Fruit fly (Drosophila melanogaster) whole organism, prepupa: Measurements from ENCODE around the gene CG14237.

Experiments
- Blimp-1 ChIP-seq: fragments of 200-800 bp; sonication (Bioruptor generic); optimal IDR thresholded peaks from 3 replicates; lab custom pipeline; 2017; ENCODE audit warnings: missing biosample characterization, missing genetic modification characterization, mild to moderate bottlenecking, moderate library complexity, missing genetic modification reagents
- CG10631 ChIP-seq: fragments of 200-800 bp; sonication (Bioruptor generic); optimal IDR thresholded peaks from 2 replicates; lab custom pipeline; 2016; ENCODE audit warnings: missing biosample characterization, missing genetic modification characterization
- CG11294 ChIP-seq: fragments of 200-800 bp; sonication (Bioruptor generic); IDR thresholded peaks from 2 replicates; pipeline ENCODE4 v1.3.6; 2022; ENCODE audit warnings: missing biosample characterization, missing genetic modification characterization
- CG11762 ChIP-seq: fragments of 200-800 bp; sonication (Bioruptor generic); optimal IDR thresholded peaks from 3 replicates; lab custom pipeline; 2016; ENCODE audit warnings: missing biosample characterization, missing genetic modification characterization; ENCODE audit not compliant: insufficient read depth
- CG11902 ChIP-seq: fragments of 200-800 bp; sonication (Bioruptor generic); optimal IDR thresholded peaks from 3 replicates; lab custom pipeline; 2016; ENCODE audit warnings: missing biosample characterization, missing genetic modification characterization
- CG15336 ChIP-seq: fragments of 200-800 bp; sonication (Bioruptor generic); IDR thresholded peaks from 2 replicates; pipeline ENCODE4 v1.3.6; 2022; ENCODE audit warnings: missing biosample characterization, missing genetic modification characterization
- CG1621 ChIP-seq: fragments of 200-800 bp; sonication (Bioruptor generic); optimal IDR thresholded peaks from 3 replicates; lab custom pipeline; 2018; ENCODE audit warnings: missing biosample characterization, mild to moderate bottlenecking, missing genetic modification characterization
- CG16779 ChIP-seq: fragments of 200-800 bp; sonication (Bioruptor generic); optimal IDR thresholded peaks from 3 replicates; lab custom pipeline; 2017; ENCODE audit warnings: missing biosample characterization, mild to moderate bottlenecking, missing genetic modification characterization
- CG3032 ChIP-seq: fragments of 200-800 bp; optimal IDR thresholded peaks from 2 replicates; lab custom pipeline; 2019; ENCODE audit warnings: missing biosample characterization, mild to moderate bottlenecking, missing genetic modification characterization, moderate library complexity
- CG32006 ChIP-seq: fragments of 200-800 bp; sonication (Bioruptor generic); optimal IDR thresholded peaks from 3 replicates; lab custom pipeline; 2017; ENCODE audit warnings: missing biosample characterization, mild to moderate bottlenecking, missing genetic modification characterization
- CG34406 ChIP-seq: fragments of 200-800 bp; sonication (Bioruptor generic); optimal IDR thresholded peaks from 3 replicates; lab custom pipeline; 2016; ENCODE audit warnings: missing biosample characterization, missing genetic modification characterization
- CG3919 ChIP-seq: fragments of 200-800 bp; sonication (Bioruptor generic); optimal IDR thresholded peaks from 3 replicates; lab custom pipeline; 2016; ENCODE audit warnings: missing biosample characterization, missing genetic modification characterization
- CG4318 ChIP-seq: fragments of 200-800 bp; sonication (Bioruptor generic); optimal IDR thresholded peaks from 3 replicates; lab custom pipeline; 2017; ENCODE audit warnings: missing biosample characterization, mild to moderate bottlenecking, missing genetic modification characterization
- CG6163 ChIP-seq: fragments of 200-800 bp; sonication (Bioruptor generic); IDR thresholded peaks from 3 replicates; pipeline ENCODE4 v1.3.6; 2022; ENCODE audit warnings: missing biosample characterization, missing genetic modification characterization
- CG6276 ChIP-seq: fragments of 200-800 bp; sonication (Bioruptor generic); optimal IDR thresholded peaks from 2 replicates; lab custom pipeline; 2017; ENCODE audit warnings: missing biosample characterization, mild to moderate bottlenecking, missing genetic modification characterization
- CG6792 ChIP-seq: fragments of 200-800 bp; sonication (Bioruptor generic); optimal IDR thresholded peaks from 3 replicates; lab custom pipeline; 2016; ENCODE audit warnings: missing biosample characterization, missing genetic modification characterization
- CG6808 ChIP-seq: fragments of 200-800 bp; sonication (Bioruptor generic); optimal IDR thresholded peaks from 3 replicates; lab custom pipeline; 2017; ENCODE audit warnings: missing biosample characterization, missing genetic modification characterization, mild to moderate bottlenecking, moderate library complexity, missing genetic modification reagents
- CG7368 ChIP-seq: fragments of 200-800 bp; sonication (Bioruptor generic); optimal IDR thresholded peaks from 3 replicates; lab custom pipeline; 2016; ENCODE audit warnings: missing biosample characterization, missing genetic modification characterization
- CG8319 ChIP-seq: fragments of 200-800 bp; sonication (Bioruptor generic); optimal IDR thresholded peaks from 3 replicates; lab custom pipeline; 2016; ENCODE audit warnings: missing biosample characterization, missing genetic modification characterization
- CG8632 ChIP-seq: fragments of 200-800 bp; sonication (Bioruptor generic); optimal IDR thresholded peaks from 3 replicates; lab custom pipeline; 2016; ENCODE audit warnings: missing biosample characterization, missing genetic modification characterization
- CG9139 ChIP-seq: fragments of 200-800 bp; sonication (Bioruptor generic); optimal IDR thresholded peaks from 3 replicates; lab custom pipeline; 2017; ENCODE audit warnings: missing biosample characterization, mild to moderate bottlenecking, missing genetic modification characterization
- Eip75B ChIP-seq: fragments of 200-800 bp; sonication (Bioruptor generic); optimal IDR thresholded peaks from 3 replicates; lab custom pipeline; 2016; ENCODE audit warnings: missing biosample characterization, missing genetic modification characterization
- Eip78C ChIP-seq: fragments of 200-800 bp; sonication (Bioruptor generic); peaks from one replicate; lab custom pipeline; 2016; ENCODE audit warnings: missing biosample characterization, missing genetic modification characterization
- Eip93F ChIP-seq: fragments of 200-800 bp; sonication (Bioruptor generic); optimal IDR thresholded peaks from 2 replicates; lab custom pipeline; 2016; ENCODE audit warnings: missing biosample characterization, mild to moderate bottlenecking, missing genetic modification characterization
- Ets96B ChIP-seq: fragments of 200-800 bp; optimal IDR thresholded peaks from 2 replicates; lab custom pipeline; 2019; ENCODE audit warnings: missing biosample characterization, mild to moderate bottlenecking, missing genetic modification characterization, moderate library complexity
- Gug ChIP-seq: fragments of 200-800 bp; sonication (Bioruptor generic); IDR thresholded peaks from 2 replicates; pipeline ENCODE4 v1.3.6; 2022; ENCODE audit warnings: missing biosample characterization, missing genetic modification characterization
- Hr39 ChIP-seq: fragments of 200-800 bp; sonication (Bioruptor generic); optimal IDR thresholded peaks from 2 replicates; lab custom pipeline; 2016; ENCODE audit warnings: missing biosample characterization, missing genetic modification characterization
- Hr4 ChIP-seq: fragments of 200-800 bp; sonication (Bioruptor generic); optimal IDR thresholded peaks from 3 replicates; lab custom pipeline; 2016; ENCODE audit warnings: missing biosample characterization, missing genetic modification characterization
- Lpt ChIP-seq: fragments of 200-800 bp; sonication (Bioruptor generic); optimal IDR thresholded peaks from 3 replicates; lab custom pipeline; 2016; ENCODE audit warnings: missing biosample characterization, missing genetic modification characterization
- Met ChIP-seq: fragments of 200-800 bp; sonication (Bioruptor generic); optimal IDR thresholded peaks from 3 replicates; lab custom pipeline; 2016; ENCODE audit warnings: missing biosample characterization, missing genetic modification characterization
- OdsH ChIP-seq: fragments of 200-800 bp; sonication (Bioruptor generic); optimal IDR thresholded peaks from 3 replicates; lab custom pipeline; 2016; ENCODE audit warnings: missing biosample characterization, missing genetic modification characterization
- Sox102F ChIP-seq: fragments of 200-800 bp; sonication (Bioruptor generic); optimal IDR thresholded peaks from 2 replicates; lab custom pipeline; 2016; ENCODE audit warnings: missing biosample characterization, mild to moderate bottlenecking, missing genetic modification characterization
- Sox14 ChIP-seq: fragments of 200-800 bp; sonication (Bioruptor generic); optimal IDR thresholded peaks from 3 replicates; lab custom pipeline; 2016; ENCODE audit warnings: missing biosample characterization, missing genetic modification characterization
- achi ChIP-seq: fragments of 200-800 bp; sonication (Bioruptor generic); optimal IDR thresholded peaks from 3 replicates; lab custom pipeline; 2016; ENCODE audit warnings: missing biosample characterization, missing genetic modification characterization
- acj6 ChIP-seq: fragments of 200-800 bp; sonication (Bioruptor generic); optimal IDR thresholded peaks from 3 replicates; lab custom pipeline; 2016; ENCODE audit warnings: missing biosample characterization, missing genetic modification characterization
- cyc ChIP-seq: fragments of 200-800 bp; sonication (Bioruptor generic); optimal IDR thresholded peaks from 3 replicates; lab custom pipeline; 2016; ENCODE audit warnings: missing biosample characterization, missing genetic modification characterization
- dac ChIP-seq: fragments of 200-800 bp; sonication (Bioruptor generic); optimal IDR thresholded peaks from 2 replicates; lab custom pipeline; 2017; ENCODE audit warnings: missing biosample characterization, mild to moderate bottlenecking, missing genetic modification characterization
- dsx ChIP-seq: fragments of 200-800 bp; optimal IDR thresholded peaks from 3 replicates; lab custom pipeline; 2019; ENCODE audit warnings: missing biosample characterization, mild to moderate bottlenecking, missing genetic modification characterization, moderate library complexity; ENCODE audit not compliant: poor library complexity, severe bottlenecking
- fd59A ChIP-seq: fragments of 200-800 bp; sonication (Bioruptor generic); optimal IDR thresholded peaks from 2 replicates; lab custom pipeline; 2017; ENCODE audit warnings: missing biosample characterization, mild to moderate bottlenecking, missing genetic modification characterization, missing genetic modification reagents
- lz ChIP-seq: fragments of 200-800 bp; sonication (Bioruptor generic); optimal IDR thresholded peaks from 3 replicates; lab custom pipeline; 2016; ENCODE audit warnings: missing biosample characterization, missing genetic modification characterization
- net ChIP-seq: fragments of 200-800 bp; sonication (Bioruptor generic); optimal IDR thresholded peaks from 3 replicates; lab custom pipeline; 2016; ENCODE audit warnings: missing biosample characterization, missing genetic modification characterization
- pdm3 ChIP-seq: fragments of 200-800 bp; sonication (Bioruptor generic); optimal IDR thresholded peaks from 3 replicates; lab custom pipeline; 2016; ENCODE audit warnings: missing biosample characterization, missing genetic modification characterization
- salr ChIP-seq, 2 experiments: fragments of 200-800 bp; sonication (Bioruptor generic); optimal IDR thresholded peaks; 3 replicates each; lab custom pipeline; 2016 to 2018; ENCODE audit warnings: missing biosample characterization in 2 of 2, missing genetic modification characterization in 2 of 2, mild to moderate bottlenecking in 1 of 2
- spab ChIP-seq: fragments of 200-800 bp; sonication (Bioruptor generic); optimal IDR thresholded peaks from 2 replicates; lab custom pipeline; 2017; ENCODE audit warnings: missing biosample characterization, mild to moderate bottlenecking, missing genetic modification characterization, missing genetic modification reagents
- ss ChIP-seq, 2 experiments: fragments of 200-800 bp; sonication (Bioruptor generic); optimal IDR thresholded peaks; 2 replicates in 1 of 2; 3 replicates in 1 of 2; lab custom pipeline; 2017 to 2018; ENCODE audit warnings: mild to moderate bottlenecking in 2 of 2, missing biosample characterization in 2 of 2, missing genetic modification characterization in 2 of 2, moderate library complexity in 1 of 2
- svp ChIP-seq: fragments of 200-800 bp; sonication (Bioruptor generic); peaks from one replicate; lab custom pipeline; 2016; ENCODE audit warnings: missing biosample characterization, missing genetic modification characterization
- topi ChIP-seq: fragments of 200-800 bp; sonication (Bioruptor generic); optimal IDR thresholded peaks from 3 replicates; lab custom pipeline; 2016; ENCODE audit warnings: missing biosample characterization, missing genetic modification characterization
- vri ChIP-seq: fragments of 200-800 bp; sonication (Bioruptor generic); optimal IDR thresholded peaks from 3 replicates; lab custom pipeline; 2016; ENCODE audit warnings: missing biosample characterization, mild to moderate bottlenecking, missing genetic modification characterization

CG14237 gene

dm6 chr3R:26499136-26499535 is 42.5 kb downstream of the CG14237 start (continued):
- TF ChIP-seq CG34406 = peak; percentile 63
- peak; percentile 34; the same call in 1 of the 2 replicates for TF ChIP-seq Gug
- peak; percentile 78 for TF ChIP-seq Sox102F (GFP tag; lab: Kevin White, UChicago)
- peak in 1 of 2 experiments; percentile 40 for TF ChIP-seq salr (GFP tag; optimal IDR thresholded peaks at IDR 0.05; lab: Kevin White, UChicago)
- TF ChIP-seq OdsH = peak; percentile 72
- peak; percentile 76 for TF ChIP-seq CG6792 (GFP tag; lab: Kevin White, UChicago)
- peak; percentile 47 for TF ChIP-seq CG32006 (GFP tag; lab: Kevin White, UChicago)
- TF ChIP-seq CG8632 (GFP tag; lab: Kevin White, UChicago) = peak; percentile 61
- peak; percentile 76 for TF ChIP-seq Hr39 (GFP tag; lab: Kevin White, UChicago)
- peak; percentile 80 for TF ChIP-seq CG6163
- peak; percentile 76 for TF ChIP-seq CG3919 (GFP tag; lab: Kevin White, UChicago)
- TF ChIP-seq CG11902 = peak; percentile 30
- TF ChIP-seq Eip75B (GFP tag; lab: Kevin White, UChicago) = peak; percentile 73
- peak; percentile 63 for TF ChIP-seq CG1621 (tag; lab: Kevin White, UChicago)

- TF ChIP-seq fd59A (GFP tag; lab: Kevin White, UChicago) = peak; percentile 29
- TF ChIP-seq CG6276 (GFP tag; lab: Kevin White, UChicago) = peak; percentile 64
- TF ChIP-seq acj6 = peak; percentile 37
- TF ChIP-seq CG6163 = peak; percentile 74
- TF ChIP-seq CG9139 (GFP tag; lab: Kevin White, UChicago) = no peak
- TF ChIP-seq Eip75B (GFP tag; lab: Kevin White, UChicago) = peak; percentile 38
- peak; percentile 18 for TF ChIP-seq CG6808 (GFP tag; lab: Kevin White, UChicago)
- peak; percentile 58 for TF ChIP-seq pdm3
- peak; percentile 65 for TF ChIP-seq CG4318 (GFP tag; lab: Kevin White, UChicago)
- TF ChIP-seq spab (GFP tag; lab: Kevin White, UChicago) = peak; percentile 41
- peak; percentile 12 for TF ChIP-seq lz (GFP tag; lab: Kevin White, UChicago)
- TF ChIP-seq CG11762 (GFP tag; lab: Kevin White, UChicago) = peak; percentile 27
- TF ChIP-seq CG1621 (tag; lab: Kevin White, UChicago) = peak; percentile 43
- peak; percentile 48 for TF ChIP-seq CG3032 (tag; lab: Kevin White, UChicago)
- TF ChIP-seq achi = peak; percentile 57
- peak; percentile 58 for TF ChIP-seq CG10631 (GFP tag; lab: Kevin White, UChicago)
- TF ChIP-seq ss (GFP tag; optimal IDR thresholded peaks at IDR 0.05; lab: Kevin White, UChicago) = peak; percentile 29 to 32
- peak; percentile 22 for TF ChIP-seq CG7368 (GFP tag; lab: Kevin White, UChicago)
- TF ChIP-seq CG16779 (tag; lab: Kevin White, UChicago) = peak; percentile 11
- TF ChIP-seq CG11294 = peak; percentile 56; the same call in 1 of the 2 replicates
- TF ChIP-seq CG6792 (GFP tag; lab: Kevin White, UChicago) = no peak
- TF ChIP-seq Ets96B (tag; lab: Kevin White, UChicago) = peak; percentile 45
- TF ChIP-seq Eip93F (GFP tag; lab: Kevin White, UChicago) = no peak
- TF ChIP-seq net (GFP tag; lab: Kevin White, UChicago) = peak; percentile 19
- peak; percentile 33 for TF ChIP-seq Sox14
- peak; percentile 33 for TF ChIP-seq OdsH
- peak; percentile 1 for TF ChIP-seq Hr39 (GFP tag; lab: Kevin White, UChicago)
- TF ChIP-seq CG8319 = no peak
- TF ChIP-seq CG11902 = no peak
- peak; percentile 71 for TF ChIP-seq Lpt (GFP tag; lab: Kevin White, UChicago)
- no peak for TF ChIP-seq cyc (GFP tag; lab: Kevin White, UChicago)
- peak; percentile 84 for TF ChIP-seq Eip78C
- no peak for TF ChIP-seq topi (GFP tag; lab: Kevin White, UChicago)
- TF ChIP-seq Hr4 (GFP tag; lab: Kevin White, UChicago) = peak; percentile 76
- TF ChIP-seq Blimp-1 (GFP tag; lab: Kevin White, UChicago) = no peak
- TF ChIP-seq CG32006 (GFP tag; lab: Kevin White, UChicago) = peak; percentile 78
- peak; percentile 31 for TF ChIP-seq dsx (GFP tag; lab: Kevin White, UChicago)
- TF ChIP-seq vri (GFP tag; lab: Kevin White, UChicago) = no peak
- peak; percentile 4 for TF ChIP-seq Met (GFP tag; lab: Kevin White, UChicago)
- peak; percentile 54 for TF ChIP-seq CG3919 (GFP tag; lab: Kevin White, UChicago)
- TF ChIP-seq CG15336 (GFP tag; lab: Robert Waterston, UW) = peak; percentile 79
- TF ChIP-seq Gug = no peak
- peak; percentile 44 for TF ChIP-seq dac
- TF ChIP-seq CG34406 = no peak
- TF ChIP-seq svp (GFP tag; lab: Kevin White, UChicago) = no peak
Observed at dm6 chr3R:26500355-26500754, 43.7 kb downstream of the CG14237 start.
